Worm (Caenorhabditis elegans): ENCODE results near the gene fbxb-88.

The fbxb-88 gene

ce11 chrII:4800524-4800923 is 27.2 kb downstream of the fbxb-88 start:
- TF ChIP-seq egl-43 (GFP tag; IDR thresholded peaks at IDR 0.05): 0 out of 2 replicates have a peak, but pooled peaks have one; percentile 5
- TF ChIP-seq ceh-32 (tag; optimal IDR thresholded peaks at IDR 0.05; ENCODE audit: poor library complexity): no peak
- TF ChIP-seq F44E2.7 (GFP tag; IDR thresholded peaks at IDR 0.05): no peak
- TF ChIP-seq hif-1 (tag; optimal IDR thresholded peaks at IDR 0.05): no peak
- no peak for TF ChIP-seq tag-97 (GFP tag; IDR thresholded peaks at IDR 0.05)
- no peak for TF ChIP-seq fos-1 (tag; optimal IDR thresholded peaks at IDR 0.05)
- peak in 1 of 2 experiments; percentile 95 for TF ChIP-seq unc-62 (GFP tag; optimal IDR thresholded peaks at IDR 0.05 in 1 of 2)
- TF ChIP-seq unc-62 (tag; optimal IDR thresholded peaks at IDR 0.05): no peak
- TF ChIP-seq daf-16 (GFP tag; optimal IDR thresholded peaks at IDR 0.05): no peak
- TF ChIP-seq daf-16 (tag; optimal IDR thresholded peaks at IDR 0.05): no peak
- no peak for TF ChIP-seq dve-1 (tag; optimal IDR thresholded peaks at IDR 0.05; ENCODE audit: insufficient read depth)

DNA sequence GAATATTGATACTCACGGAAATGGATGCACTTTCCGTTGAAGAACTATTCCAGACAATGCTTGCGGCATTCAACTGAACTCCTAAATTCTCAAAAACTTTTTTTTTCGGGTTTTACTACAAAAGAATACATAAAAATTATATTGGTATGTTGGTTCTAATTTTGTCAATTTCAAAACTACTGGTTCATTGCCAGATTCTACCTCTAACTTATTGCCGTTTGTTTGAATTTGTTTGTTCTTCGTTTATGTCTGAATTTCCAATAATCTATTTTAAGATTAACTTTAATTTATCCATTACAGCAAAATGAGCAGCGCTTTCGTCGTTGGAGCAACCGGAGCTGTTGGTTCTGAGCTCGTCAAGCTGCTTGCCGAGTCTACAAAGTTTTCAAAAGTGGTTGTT is 30.6 kb downstream of the fbxb-88 start, which contains the start of gene C33F10.14:
Gene C33F10.14, plus strand, starts transcription at position 301 of the 400 bp plus-strand sequence.
- TF ChIP-seq rbr-2 (tag; optimal IDR thresholded peaks at IDR 0.05) (no peak), daf-12 (tag; optimal IDR thresholded peaks at IDR 0.05) (no peak), egl-27 (tag; optimal IDR thresholded peaks at IDR 0.05) (no peak), F10B5.3 (tag; optimal IDR thresholded peaks at IDR 0.05) (no peak), ztf-11 (tag; optimal IDR thresholded peaks at IDR 0.05) (no peak), spr-1 (tag; optimal IDR thresholded peaks at IDR 0.05) (no peak), sdz-12 (GFP tag; optimal IDR thresholded peaks at IDR 0.05) (no peak), nhr-77 (tag; optimal IDR thresholded peaks at IDR 0.05) (no peak), Y5F2A.4 (GFP tag; optimal IDR thresholded peaks at IDR 0.05) (no peak), tag-97 (GFP tag; IDR thresholded peaks at IDR 0.05) (no peak), T26A8.4 (GFP tag; IDR thresholded peaks at IDR 0.05) (no peak), cey-2 (tag; optimal IDR thresholded peaks at IDR 0.05; ENCODE audit: borderline replicate concordance, insufficient read depth) (no peak), ama-1 (optimal IDR thresholded peaks at IDR 0.05) (no peak), T20F7.1 (GFP tag; optimal IDR thresholded peaks at IDR 0.05) (no peak), Y48G9A.11 (GFP tag; IDR thresholded peaks at IDR 0.05) (no peak), daf-19 (GFP tag; conservative IDR thresholded peaks at IDR 0.05) (no peak), dpl-1 (GFP tag; optimal IDR thresholded peaks at IDR 0.05) (no peak), snpc-4 (tag; optimal IDR thresholded peaks at IDR 0.05) (no peak)

- TF ChIP-seq Y5F2A.4 (GFP tag; optimal IDR thresholded peaks at IDR 0.05) (no peak), unc-39 (tag; optimal IDR thresholded peaks at IDR 0.05) (no peak), hlh-11 (tag; optimal IDR thresholded peaks at IDR 0.05) (no peak), cey-2 (tag; optimal IDR thresholded peaks at IDR 0.05; ENCODE audit: borderline replicate concordance, insufficient read depth) (no peak), F44E2.7 (GFP tag; IDR thresholded peaks at IDR 0.05) (no peak), fos-1 (tag; optimal IDR thresholded peaks at IDR 0.05) (no peak), zag-1 (tag; optimal IDR thresholded peaks at IDR 0.05) (no peak), nhr-42 (GFP tag; IDR thresholded peaks at IDR 0.05) (no peak), T26A8.4 (GFP tag; IDR thresholded peaks at IDR 0.05) (no peak), ZK337.2 (GFP tag; IDR thresholded peaks at IDR 0.05) (no peak), mes-2 (tag; optimal IDR thresholded peaks at IDR 0.05; ENCODE audit: poor library complexity, severe bottlenecking) (no peak)
Observed at ce11 chrII:4795461-4795860, 32.2 kb downstream of the fbxb-88 start, which contains the start of gene C33F10.4. Gene C33F10.4, plus strand, starts transcription at chrII:4795761.

DNA sequence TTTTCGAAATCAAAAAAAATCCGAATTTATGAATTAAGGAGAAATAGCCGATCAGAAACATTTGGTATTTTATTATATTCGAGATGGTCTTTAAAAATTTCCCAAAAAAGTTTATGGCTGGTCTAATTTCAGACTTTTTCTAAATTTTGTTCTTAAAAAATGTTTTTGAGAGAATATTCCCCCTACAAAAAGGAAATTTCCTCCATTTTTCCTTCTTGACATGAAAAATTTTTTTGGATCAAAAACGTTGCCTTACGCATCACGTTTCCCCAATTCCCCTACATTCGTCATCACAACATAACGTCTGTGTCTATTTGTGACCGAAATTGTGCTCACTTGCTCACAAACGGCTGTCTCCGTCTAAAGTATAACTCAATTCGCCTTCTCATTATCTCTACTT is 34.4 kb downstream of the fbxb-88 start:
- TF ChIP-seq nhr-25 (tag; optimal IDR thresholded peaks at IDR 0.05; ENCODE audit: borderline replicate concordance, insufficient read depth): no peak
- TF ChIP-seq aha-1 (tag): peak; percentile 95
